Worm (Caenorhabditis elegans): ENCODE data around the gene mct-5.

ce11 chrII:7090085-7090484, 8.3 kb downstream of the mct-5 start:
- TF ChIP-seq ztf-29 (GFP tag; IDR thresholded peaks at IDR 0.05) (no peak), ztf-23 (GFP tag; IDR thresholded peaks at IDR 0.05) (no peak), flt-1 (GFP tag; IDR thresholded peaks at IDR 0.05) (no peak), med-1 (GFP tag; optimal IDR thresholded peaks at IDR 0.05; ENCODE audit: insufficient read depth) (no peak), klf-2 (GFP tag; conservative IDR thresholded peaks at IDR 0.05) (no peak)

All from whole organism, midembryonic.